Fruit fly (Drosophila melanogaster) whole organism, embryonic: Measurements from ENCODE around the gene CG12516.
A peak's percentile ranks its signal among the peaks of the same experiment; 100 is the strongest.

Experiments
- CG12155 ChIP-seq: fragments of 200-800 bp; sonication (Bioruptor generic); optimal IDR thresholded peaks from 3 replicates; lab custom pipeline; 2016; ENCODE audit warnings: missing biosample characterization, missing genetic modification characterization
- CG1233 ChIP-seq: fragments of 200-800 bp; sonication (Bioruptor generic); optimal IDR thresholded peaks from 4 replicates; lab custom pipeline; 2018; ENCODE audit warnings: missing biosample characterization, mild to moderate bottlenecking, missing genetic modification characterization
- CG12659 ChIP-seq: fragments of 200-800 bp; sonication (Bioruptor generic); optimal IDR thresholded peaks from 3 replicates; lab custom pipeline; 2017; ENCODE audit warnings: mild to moderate bottlenecking, missing biosample characterization, missing genetic modification reagents, missing genetic modification characterization
- CG12744 ChIP-seq: fragments of 200-800 bp; sonication (Bioruptor generic); optimal IDR thresholded peaks from 2 replicates; lab custom pipeline; 2016; ENCODE audit warnings: missing biosample characterization, missing genetic modification characterization
- CG15269 ChIP-seq: fragments of 200-800 bp; sonication (Bioruptor generic); optimal IDR thresholded peaks from 2 replicates; lab custom pipeline; 2018; ENCODE audit warnings: missing biosample characterization, mild to moderate bottlenecking, missing genetic modification characterization, moderate library complexity
- CG1647 ChIP-seq: fragments of 200-800 bp; sonication (Bioruptor generic); optimal IDR thresholded peaks from 3 replicates; lab custom pipeline; 2016; ENCODE audit warnings: missing biosample characterization, missing genetic modification characterization
- CG2120 ChIP-seq: fragments of 200-800 bp; sonication (Bioruptor generic); optimal IDR thresholded peaks from 3 replicates; lab custom pipeline; 2016; ENCODE audit warnings: missing biosample characterization, missing genetic modification characterization
- CG2129 ChIP-seq: fragments of 200-800 bp; sonication (Bioruptor generic); IDR thresholded peaks from 2 replicates; pipeline ENCODE4 v1.3.6; 2022; ENCODE audit warnings: missing biosample characterization, missing genetic modification characterization; ENCODE audit not compliant: partially characterized antibody
- CG31441 ChIP-seq: fragments of 200-800 bp; sonication (Bioruptor generic); IDR thresholded peaks from 2 replicates; pipeline ENCODE4 v1.3.6; 2022; ENCODE audit warnings: missing biosample characterization, missing genetic modification characterization
- CG3407 ChIP-seq: fragments of 200-800 bp; sonication (Bioruptor generic); optimal IDR thresholded peaks from 2 replicates; lab custom pipeline; 2018; ENCODE audit warnings: missing biosample characterization, mild to moderate bottlenecking, missing genetic modification characterization
- CG34376 ChIP-seq: fragments of 200-800 bp; sonication (Bioruptor generic); optimal IDR thresholded peaks from 2 replicates; lab custom pipeline; 2018; ENCODE audit warnings: missing biosample characterization, mild to moderate bottlenecking, missing genetic modification characterization
- CG43689 ChIP-seq: fragments of 200-800 bp; sonication (Bioruptor generic); IDR thresholded peaks from 2 replicates; pipeline ENCODE4 v1.3.6; 2022; ENCODE audit warnings: missing biosample characterization, missing genetic modification characterization
- CG4730 ChIP-seq: fragments of 200-800 bp; sonication (Bioruptor generic); IDR thresholded peaks from 2 replicates; pipeline ENCODE4 v1.3.6; 2022; ENCODE audit warnings: missing biosample characterization, missing genetic modification characterization
- CG6175 ChIP-seq: fragments of 200-800 bp; sonication (Bioruptor generic); IDR thresholded peaks from 3 replicates; pipeline ENCODE4 v1.3.6; 2022; ENCODE audit warnings: missing biosample characterization, missing genetic modification characterization
- CG6689 ChIP-seq: fragments of 200-800 bp; sonication (Bioruptor generic); IDR thresholded peaks from 2 replicates; pipeline ENCODE4 v1.3.6; 2022; ENCODE audit warnings: missing biosample characterization, missing genetic modification characterization
- CG7786 ChIP-seq: fragments of 200-800 bp; sonication (Bioruptor generic); optimal IDR thresholded peaks from 2 replicates; lab custom pipeline; 2016; ENCODE audit warnings: missing biosample characterization, missing genetic modification characterization
- CG9797 ChIP-seq: fragments of 200-800 bp; sonication (Bioruptor generic); optimal IDR thresholded peaks from 3 replicates; lab custom pipeline; 2018; ENCODE audit warnings: missing biosample characterization, mild to moderate bottlenecking, missing genetic modification characterization
- CoRest ChIP-seq: fragments of 200-800 bp; sonication (Bioruptor generic); optimal IDR thresholded peaks from 3 replicates; lab custom pipeline; 2018; ENCODE audit warnings: missing biosample characterization, mild to moderate bottlenecking, missing genetic modification characterization, moderate library complexity
- Doc2 ChIP-seq: fragments of 200-800 bp; sonication (Bioruptor generic); IDR thresholded peaks from 2 replicates; pipeline ENCODE4 v1.3.6; 2022; ENCODE audit warnings: missing biosample characterization, missing genetic modification characterization
- HLH3B ChIP-seq: fragments of 200-800 bp; sonication (Bioruptor generic); IDR thresholded peaks from 2 replicates; pipeline ENCODE4 v1.3.6; 2022; ENCODE audit warnings: missing biosample characterization, missing genetic modification characterization
- Hmr ChIP-seq: fragments of 200-800 bp; sonication (Bioruptor generic); optimal IDR thresholded peaks from 3 replicates; lab custom pipeline; 2017; ENCODE audit warnings: mild to moderate bottlenecking, missing biosample characterization, missing genetic modification reagents, missing genetic modification characterization
- MTF-1 ChIP-seq: fragments of 200-800 bp; sonication (Bioruptor generic); optimal IDR thresholded peaks from 2 replicates; lab custom pipeline; 2018; ENCODE audit warnings: missing biosample characterization, mild to moderate bottlenecking, missing genetic modification characterization, borderline replicate concordance
- Neu2 ChIP-seq: fragments of 200-800 bp; sonication (Bioruptor generic); optimal IDR thresholded peaks from 3 replicates; lab custom pipeline; 2016; ENCODE audit warnings: missing biosample characterization, missing genetic modification characterization, borderline replicate concordance
- Nf-YA ChIP-seq: fragments of 200-800 bp; sonication (Bioruptor generic); IDR thresholded peaks from 2 replicates; pipeline ENCODE4 v1.3.6; 2022; ENCODE audit warnings: missing biosample characterization, missing genetic modification characterization
- Ptx1 ChIP-seq: fragments of 200-800 bp; sonication (Bioruptor generic); IDR thresholded peaks from 2 replicates; pipeline ENCODE4 v1.3.6; 2022; ENCODE audit warnings: missing biosample characterization, missing genetic modification characterization
- Sin3A ChIP-seq: fragments of >200 bp; optimal IDR thresholded peaks from 2 replicates; lab custom pipeline; 2018
- Sry-β ChIP-seq: fragments of 200-800 bp; sonication (Bioruptor generic); optimal IDR thresholded peaks from 2 replicates; lab custom pipeline; 2018; ENCODE audit warnings: missing biosample characterization, mild to moderate bottlenecking, missing genetic modification characterization, moderate library complexity
- Trl ChIP-seq, 3 experiments: fragments of >200 bp in 2 of 3; fragments of 200-800 bp in 1 of 3; sonication (Bioruptor generic) in 1 of 3; optimal IDR thresholded peaks; 2 replicates in 1 of 3; 3 replicates in 2 of 3; lab custom pipeline; 2016 to 2017; ENCODE audit warnings: missing biosample characterization in 1 of 3, missing genetic modification characterization in 1 of 3
- aop ChIP-seq: fragments of 200-800 bp; sonication (Bioruptor generic); IDR thresholded peaks from 2 replicates; pipeline ENCODE4 v1.3.6; 2022; ENCODE audit warnings: missing biosample characterization, missing genetic modification characterization
- ato ChIP-seq: fragments of 200-800 bp; sonication (Bioruptor generic); IDR thresholded peaks from 2 replicates; pipeline ENCODE4 v1.3.6; 2022; ENCODE audit warnings: missing biosample characterization, missing genetic modification characterization; ENCODE audit not compliant: partially characterized antibody
- cad ChIP-seq: fragments of >200 bp; optimal IDR thresholded peaks from 2 replicates; lab custom pipeline; 2017; ENCODE audit warnings: missing biosample characterization, missing genetic modification characterization
- chinmo ChIP-seq: fragments of 200-800 bp; sonication (Bioruptor generic); IDR thresholded peaks from 4 replicates; pipeline ENCODE4 v1.3.6; 2022; ENCODE audit warnings: missing biosample characterization, missing genetic modification characterization; ENCODE audit not compliant: partially characterized antibody
- crc ChIP-seq: fragments of 200-800 bp; sonication (Bioruptor generic); optimal IDR thresholded peaks from 2 replicates; lab custom pipeline; 2016; ENCODE audit warnings: missing biosample characterization, missing genetic modification characterization
- dpn ChIP-seq, 2 experiments: fragments of 200-800 bp; sonication (Bioruptor generic); optimal IDR thresholded peaks; 3 replicates each; lab custom pipeline; 2016; ENCODE audit warnings: missing biosample characterization in 2 of 2, missing genetic modification characterization in 2 of 2
- fd96Cb ChIP-seq: fragments of 200-800 bp; sonication (Bioruptor generic); optimal IDR thresholded peaks from 2 replicates; lab custom pipeline; 2018; ENCODE audit warnings: missing biosample characterization, mild to moderate bottlenecking, missing genetic modification characterization, moderate library complexity
- mirr ChIP-seq: fragments of 200-800 bp; sonication (Bioruptor generic); optimal IDR thresholded peaks from 3 replicates; lab custom pipeline; 2018; ENCODE audit warnings: missing biosample characterization, mild to moderate bottlenecking, missing genetic modification characterization
- nau ChIP-seq: fragments of 200-800 bp; sonication (Bioruptor generic); optimal IDR thresholded peaks from 3 replicates; lab custom pipeline; 2017; ENCODE audit warnings: missing biosample characterization, mild to moderate bottlenecking, missing genetic modification characterization, missing genetic modification reagents
- oc ChIP-seq: fragments of 200-800 bp; sonication (Bioruptor generic); optimal IDR thresholded peaks from 2 replicates; lab custom pipeline; 2018; ENCODE audit warnings: missing biosample characterization, mild to moderate bottlenecking, missing genetic modification characterization, moderate library complexity
- peb ChIP-seq: fragments of 200-800 bp; sonication (Bioruptor generic); IDR thresholded peaks from 2 replicates; pipeline ENCODE4 v1.3.6; 2022; ENCODE audit warnings: missing biosample characterization, missing genetic modification characterization
- pros ChIP-seq: fragments of 200-800 bp; sonication (Bioruptor generic); optimal IDR thresholded peaks from 3 replicates; lab custom pipeline; 2019; ENCODE audit warnings: missing biosample characterization, mild to moderate bottlenecking, missing genetic modification characterization, moderate library complexity
- repo ChIP-seq: fragments of 200-800 bp; sonication (Bioruptor generic); optimal IDR thresholded peaks from 2 replicates; lab custom pipeline; 2016; ENCODE audit warnings: missing biosample characterization, missing genetic modification characterization
- row ChIP-seq: fragments of 200-800 bp; sonication (Bioruptor generic); IDR thresholded peaks from 3 replicates; pipeline ENCODE4 v1.3.6; 2022; ENCODE audit warnings: missing biosample characterization, missing genetic modification characterization
- scrt ChIP-seq: fragments of 200-800 bp; sonication (Bioruptor generic); optimal IDR thresholded peaks from 2 replicates; lab custom pipeline; 2018; ENCODE audit warnings: missing biosample characterization, mild to moderate bottlenecking, missing genetic modification characterization, moderate library complexity
- tna ChIP-seq: fragments of 200-800 bp; sonication (Bioruptor generic); IDR thresholded peaks from 2 replicates; pipeline ENCODE4 v1.3.6; 2022; ENCODE audit warnings: missing biosample characterization, missing genetic modification characterization; ENCODE audit not compliant: partially characterized antibody
- ttk ChIP-seq: fragments of 200-800 bp; sonication (Bioruptor generic); IDR thresholded peaks from 2 replicates; pipeline ENCODE4 v2.1.2; 2022; ENCODE audit warnings: missing biosample characterization, missing genetic modification characterization
- tx ChIP-seq: fragments of 200-800 bp; sonication (Bioruptor generic); optimal IDR thresholded peaks from 2 replicates; lab custom pipeline; 2016; ENCODE audit warnings: missing biosample characterization, missing genetic modification characterization
- vvl ChIP-seq: fragments of 200-800 bp; sonication (Bioruptor generic); IDR thresholded peaks from 2 replicates; pipeline ENCODE4 v1.3.6; 2022; ENCODE audit warnings: missing biosample characterization, missing genetic modification characterization
- yki ChIP-seq: fragments of >200 bp; optimal IDR thresholded peaks from 3 replicates; lab custom pipeline; 2018

CG12516 gene

DNA sequence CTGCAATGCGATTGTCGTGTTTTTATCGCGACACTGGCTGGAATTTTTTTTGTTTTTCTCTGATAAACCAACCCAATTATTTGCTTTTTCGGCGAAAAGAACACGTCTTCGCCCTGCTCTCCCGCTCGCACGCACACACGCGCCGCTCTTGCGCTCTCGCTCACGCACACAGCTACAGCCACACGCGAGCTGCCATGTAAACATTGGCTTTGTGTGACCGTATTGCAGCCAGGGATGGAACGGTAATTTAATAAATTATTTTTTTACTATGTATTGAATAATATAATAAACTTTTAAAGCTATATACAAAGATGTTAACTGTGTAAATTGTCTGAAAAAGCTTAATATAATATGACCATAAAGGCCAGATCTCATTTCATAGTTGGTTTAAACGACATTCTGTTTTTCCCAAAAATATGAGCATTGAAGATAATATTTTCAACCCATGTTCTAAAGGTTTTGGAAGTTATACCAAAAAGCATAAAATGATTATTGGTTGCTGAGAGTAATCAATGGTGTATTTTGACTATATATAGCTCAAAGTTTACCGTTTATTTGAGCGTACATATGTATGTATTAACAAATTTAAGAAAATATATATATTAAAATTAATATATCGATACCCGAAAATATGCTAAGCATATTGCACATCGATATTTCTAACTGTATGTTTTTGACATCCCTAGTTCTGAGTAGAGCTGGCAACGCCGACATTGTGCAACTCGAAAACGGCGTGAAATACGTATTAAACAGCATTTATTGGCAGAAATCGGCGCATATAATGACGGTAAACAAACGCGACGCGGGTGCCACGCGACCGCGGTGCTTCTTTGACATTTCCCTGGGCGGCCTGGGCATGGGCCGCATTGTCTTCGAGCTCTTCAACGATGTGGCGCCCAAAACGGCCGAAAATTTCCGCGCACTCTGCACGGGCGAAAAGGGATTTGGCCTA lies 35.5 kb upstream of the CG12516 start, which contains the start of the genes Gfat2 and Moca-cyp (continued):
- TF ChIP-seq CG12659 (GFP tag; lab: Kevin White, UChicago) (peak; percentile 70), CG12744 (GFP tag; lab: Kevin White, UChicago) (no peak), CG31441 (GFP tag; lab: Robert Waterston, UW) (peak; percentile 70; the same call in 1 of the 2 replicates), CG43689 (GFP tag; lab: Robert Waterston, UW) (no peak), chinmo (GFP tag; lab: Robert Waterston, UW) (0 out of 4 replicates have a peak, but pooled peaks have one; percentile 55), aop (GFP tag; lab: Robert Waterston, UW) (no peak), MTF-1 (GFP tag; lab: Kevin White, UChicago) (peak; percentile 71), yki (no peak), oc (no peak), CG1647 (GFP tag; lab: Kevin White, UChicago) (no peak), crc (no peak), scrt (GFP tag; lab: Kevin White, UChicago) (peak; percentile 38), CG9797 (GFP tag; lab: Kevin White, UChicago) (peak; percentile 79), Ptx1 (GFP tag; lab: Robert Waterston, UW) (peak; percentile 61; the same call in 1 of the 2 replicates), CG15269 (tag; lab: Kevin White, UChicago) (peak; percentile 68), tx (no peak), row (GFP tag; lab: Robert Waterston, UW) (peak; percentile 84), tna (GFP tag; lab: Robert Waterston, UW) (no peak), CG3407 (peak; percentile 14), dpn (GFP tag; optimal IDR thresholded peaks at IDR 0.05; lab: Kevin White, UChicago) (peak; percentile 37 to 48), peb (GFP tag; lab: Robert Waterston, UW) (no peak), CG7786 (GFP tag; lab: Kevin White, UChicago) (no peak), CG2120 (GFP tag; lab: Kevin White, UChicago) (peak; percentile 59), Sry-β (no peak), ttk (GFP tag; lab: Robert Waterston, UW) (peak; percentile 41), cad (no peak), nau (GFP tag; lab: Kevin White, UChicago) (no peak), ato (peak; percentile 27; the same call in 1 of the 2 replicates), CG4730 (peak; percentile 53), vvl (GFP tag; lab: Robert Waterston, UW) (peak; percentile 65), CG12155 (GFP tag; lab: Kevin White, UChicago) (peak; percentile 33), Trl (optimal IDR thresholded peaks at IDR 0.05; lab: Kevin White, UChicago) (peak; percentile 57 to 80), Trl (GFP tag; optimal IDR thresholded peaks at IDR 0.05; lab: Kevin White, UChicago) (peak; percentile 5), pros (GFP tag; lab: Kevin White, UChicago) (peak; percentile 11), CG6689 (GFP tag; lab: Robert Waterston, UW) (peak; percentile 60), fd96Cb (tag; lab: Kevin White, UChicago) (peak; percentile 49), CG2129 (GFP tag; lab: Robert Waterston, UW) (0 out of 2 replicates have a peak, but pooled peaks have one; percentile 25), mirr (peak; percentile 51), Nf-YA (peak; percentile 33; the same call in 1 of the 2 replicates), Hmr (GFP tag; lab: Kevin White, UChicago) (peak; percentile 58), HLH3B (GFP tag; lab: Robert Waterston, UW) (peak; percentile 56), CoRest (tag; lab: Kevin White, UChicago) (peak; percentile 83), repo (GFP tag; lab: Kevin White, UChicago) (no peak), Sin3A (lab: Kevin White, UChicago) (peak; percentile 70), CG6175 (GFP tag; lab: Robert Waterston, UW) (no peak), CG34376 (peak; percentile 40), Neu2 (no peak), Doc2 (GFP tag; lab: Robert Waterston, UW) (no peak), CG1233 (peak; percentile 74)
